Fruit fly (Drosophila melanogaster) whole organism, wandering third instar larva: ENCODE data around the gene Polr1B.

ENCODE experiments used
- Abd-B ChIP-seq: fragments of >200 bp; optimal IDR thresholded peaks from 2 replicates; lab custom pipeline; 2017; ENCODE audit warnings: missing biosample characterization, missing genetic modification characterization
- CG32264 ChIP-seq: fragments of 200-800 bp; sonication (Bioruptor generic); optimal IDR thresholded peaks from 2 replicates; lab custom pipeline; 2016; ENCODE audit warnings: missing biosample characterization, missing genetic modification characterization
- CG9705 ChIP-seq: fragments of 200-800 bp; sonication (Bioruptor generic); optimal IDR thresholded peaks from 2 replicates; lab custom pipeline; 2018; ENCODE audit warnings: missing biosample characterization, mild to moderate bottlenecking, missing genetic modification characterization
- CrebA ChIP-seq: fragments of 200-800 bp; sonication (Bioruptor generic); optimal IDR thresholded peaks from 2 replicates; lab custom pipeline; 2016; ENCODE audit warnings: missing biosample characterization, mild to moderate bottlenecking, missing genetic modification characterization, borderline replicate concordance
- Dfd ChIP-seq: fragments of >200 bp; optimal IDR thresholded peaks from 2 replicates; lab custom pipeline; 2017; ENCODE audit warnings: missing biosample characterization, missing genetic modification characterization
- Dif ChIP-seq: fragments of 200-275, 200-300 bp; sonication (Bioruptor generic); optimal IDR thresholded peaks from 2 replicates; lab custom pipeline; 2018; ENCODE audit warnings: missing biosample characterization, missing genetic modification characterization; ENCODE audit not compliant: partially characterized antibody
- GATAd ChIP-seq: sonication (Bioruptor generic); optimal IDR thresholded peaks from 2 replicates; lab custom pipeline; 2016; ENCODE audit warnings: missing biosample characterization, missing genetic modification characterization
- HLH106 ChIP-seq: fragments of 200-800 bp; optimal IDR thresholded peaks from 3 replicates; lab custom pipeline; 2019; ENCODE audit warnings: missing biosample characterization, mild to moderate bottlenecking, missing genetic modification characterization, moderate library complexity
- Hnf4 ChIP-seq: fragments of 200-800 bp; sonication (Bioruptor generic); optimal IDR thresholded peaks from 2 replicates; lab custom pipeline; 2016; ENCODE audit warnings: missing biosample characterization, mild to moderate bottlenecking, missing genetic modification characterization
- Hr78 ChIP-seq: fragments of >200 bp; optimal IDR thresholded peaks from 2 replicates; lab custom pipeline; 2017; ENCODE audit warnings: missing biosample characterization, missing genetic modification characterization
- Hr83 ChIP-seq: fragments of 200-300 bp; sonication (Bioruptor generic); optimal IDR thresholded peaks from 2 replicates; lab custom pipeline; 2016; ENCODE audit warnings: missing biosample characterization, mild to moderate bottlenecking, missing genetic modification characterization, moderate library complexity; ENCODE audit not compliant: poor library complexity, severe bottlenecking
- Jra ChIP-seq: sonication (Bioruptor generic); optimal IDR thresholded peaks from 2 replicates; lab custom pipeline; 2016; ENCODE audit warnings: missing biosample characterization, missing genetic modification characterization
- Mio ChIP-seq: sonication (Bioruptor generic); optimal IDR thresholded peaks from 2 replicates; lab custom pipeline; 2016; ENCODE audit warnings: missing biosample characterization, missing genetic modification characterization
- Myc ChIP-seq: fragments of >200 bp; optimal IDR thresholded peaks from 2 replicates; lab custom pipeline; 2017
- N ChIP-seq: fragments of >200 bp; optimal IDR thresholded peaks from 2 replicates; lab custom pipeline; 2018; ENCODE audit warnings: missing biosample characterization, missing external identifiers, missing genetic modification characterization
- OdsH ChIP-seq: fragments of 200-800 bp; sonication (Bioruptor generic); optimal IDR thresholded peaks from 2 replicates; lab custom pipeline; 2016; ENCODE audit warnings: missing biosample characterization, mild to moderate bottlenecking, missing genetic modification characterization
- Rel ChIP-seq, 2 experiments: fragments of 200-800 bp; sonication (Bioruptor generic) in 1 of 2; optimal IDR thresholded peaks; 2 replicates in 1 of 2; 3 replicates in 1 of 2; lab custom pipeline; 2016 to 2019; ENCODE audit warnings: mild to moderate bottlenecking in 2 of 2, missing biosample characterization in 2 of 2, missing genetic modification characterization in 2 of 2, moderate library complexity in 1 of 2
- Sp1 ChIP-seq: fragments of 200-800 bp; sonication (Bioruptor generic); optimal IDR thresholded peaks from 3 replicates; lab custom pipeline; 2019; ENCODE audit warnings: missing biosample characterization, mild to moderate bottlenecking, missing genetic modification characterization, moderate library complexity
- Vsx2 ChIP-seq: fragments of 200-300, 225-300 bp; sonication (Bioruptor generic); optimal IDR thresholded peaks from 2 replicates; lab custom pipeline; 2018; ENCODE audit warnings: missing biosample characterization, missing genetic modification characterization; ENCODE audit not compliant: partially characterized antibody
- br ChIP-seq: fragments of 200-800 bp; sonication (Bioruptor generic); optimal IDR thresholded peaks from 2 replicates; lab custom pipeline; 2016; ENCODE audit warnings: missing biosample characterization, missing genetic modification characterization
- brk ChIP-seq: fragments of 200-800 bp; sonication (Bioruptor generic); optimal IDR thresholded peaks from 2 replicates; lab custom pipeline; 2016; ENCODE audit warnings: missing biosample characterization, mild to moderate bottlenecking, missing genetic modification characterization
- dl ChIP-seq, 2 experiments: fragments of 175-275, 200-275 bp in 1 of 2; fragments of 200-275 bp in 1 of 2; sonication (Bioruptor generic); optimal IDR thresholded peaks; lab custom pipeline; 2018; ENCODE audit warnings: mild to moderate bottlenecking in 2 of 2, missing biosample characterization in 2 of 2, missing genetic modification characterization in 2 of 2, moderate library complexity in 2 of 2; ENCODE audit not compliant: partially characterized antibody in 2 of 2, insufficient read depth in 1 of 2
- dmrt93B ChIP-seq: fragments of 200-800 bp; sonication (Bioruptor generic); optimal IDR thresholded peaks from 2 replicates; lab custom pipeline; 2018; ENCODE audit warnings: missing biosample characterization, mild to moderate bottlenecking, missing genetic modification characterization
- dsf ChIP-seq: sonication (Bioruptor generic); optimal IDR thresholded peaks from 2 replicates; lab custom pipeline; 2016; ENCODE audit warnings: missing biosample characterization, missing genetic modification characterization, borderline replicate concordance
- ey ChIP-seq: fragments of 200-800 bp; sonication (Bioruptor generic); optimal IDR thresholded peaks from 2 replicates; lab custom pipeline; 2016; ENCODE audit warnings: missing biosample characterization, missing genetic modification characterization
- foxo ChIP-seq, 2 experiments: fragments of 200-800 bp; sonication (Bioruptor generic); optimal IDR thresholded peaks; 2 replicates in 1 of 2; 3 replicates in 1 of 2; lab custom pipeline; 2016 to 2017; ENCODE audit warnings: missing biosample characterization in 2 of 2, missing genetic modification characterization in 2 of 2
- fru ChIP-seq: fragments of 200-800 bp; sonication (Bioruptor generic); optimal IDR thresholded peaks from 3 replicates; lab custom pipeline; 2016; ENCODE audit warnings: missing biosample characterization, mild to moderate bottlenecking, missing genetic modification characterization
- h ChIP-seq: fragments of 200-800 bp; sonication (Bioruptor generic); optimal IDR thresholded peaks from 3 replicates; lab custom pipeline; 2016; ENCODE audit warnings: missing biosample characterization, mild to moderate bottlenecking, missing genetic modification characterization
- jim ChIP-seq: fragments of 175-275, 200-325 bp; sonication (Bioruptor generic); optimal IDR thresholded peaks from 2 replicates; lab custom pipeline; 2016; ENCODE audit warnings: missing biosample characterization, mild to moderate bottlenecking, missing genetic modification characterization
- lola ChIP-seq: fragments of >200 bp; optimal IDR thresholded peaks from 2 replicates; lab custom pipeline; 2017; ENCODE audit warnings: missing biosample characterization, missing genetic modification characterization
- pan ChIP-seq: fragments of >200 bp; optimal IDR thresholded peaks from 2 replicates; lab custom pipeline; 2017
- psq ChIP-seq: fragments of 200-800 bp; sonication (Bioruptor generic); optimal IDR thresholded peaks from 3 replicates; lab custom pipeline; 2017; ENCODE audit warnings: missing biosample characterization, mild to moderate bottlenecking, missing genetic modification characterization, moderate library complexity
- rgr ChIP-seq: fragments of 200-800 bp; sonication (Bioruptor generic); optimal IDR thresholded peaks from 3 replicates; lab custom pipeline; 2016; ENCODE audit warnings: missing biosample characterization, mild to moderate bottlenecking, missing genetic modification characterization
- sage ChIP-seq: fragments of 200-800 bp; sonication (Bioruptor generic); optimal IDR thresholded peaks from 2 replicates; lab custom pipeline; 2016; ENCODE audit warnings: missing biosample characterization, mild to moderate bottlenecking, missing genetic modification characterization
- sv ChIP-seq: fragments of 200-800 bp; sonication (Bioruptor generic); optimal IDR thresholded peaks from 3 replicates; lab custom pipeline; 2016; ENCODE audit warnings: missing biosample characterization, missing genetic modification characterization
- tai ChIP-seq: sonication (Bioruptor generic); optimal IDR thresholded peaks from 2 replicates; lab custom pipeline; 2016; ENCODE audit warnings: missing biosample characterization, missing genetic modification characterization
- usp ChIP-seq: fragments of >200 bp; optimal IDR thresholded peaks from 2 replicates; lab custom pipeline; 2017; ENCODE audit warnings: missing biosample characterization, missing genetic modification characterization
- woc ChIP-seq: sonication (Bioruptor generic); optimal IDR thresholded peaks from 2 replicates; lab custom pipeline; 2016; ENCODE audit warnings: missing biosample characterization, mild to moderate bottlenecking, missing genetic modification characterization

The Polr1B gene

dm6 chr2L:371747-372146 lies 32.3 kb upstream of the Polr1B start:
- no peak for TF ChIP-seq rgr (GFP tag; lab: Kevin White, UChicago)
- no peak for TF ChIP-seq Vsx2 (GFP tag; lab: Kevin White, UChicago)
- TF ChIP-seq br = no peak
- no peak for TF ChIP-seq tai
- TF ChIP-seq CrebA (GFP tag; lab: Kevin White, UChicago) = no peak

dm6 chr2L:377780-378222 lies 26.3 kb upstream of the Polr1B start, which contains the start of gene al:
Gene al (plus strand): TSS chr2L:378112.
- peak; percentile 76 for TF ChIP-seq Dif (GFP tag; lab: Kevin White, UChicago)
- TF ChIP-seq lola (GFP tag; lab: Kevin White, UChicago) = no peak
- TF ChIP-seq psq (GFP tag; lab: Kevin White, UChicago) = peak; percentile 12
- peak; percentile 8 for TF ChIP-seq h (GFP tag; lab: Kevin White, UChicago)
- no peak for TF ChIP-seq GATAd (GFP tag; lab: Kevin White, UChicago)
- TF ChIP-seq Vsx2 (GFP tag; lab: Kevin White, UChicago) = peak; percentile 68
- peak; percentile 47 to 60 for TF ChIP-seq dl (GFP tag; optimal IDR thresholded peaks at IDR 0.05; lab: Kevin White, UChicago; ENCODE audit: insufficient read depth in 1 of 2, partially characterized antibody in 2 of 2)
- TF ChIP-seq, all 38 proteins: peak for 5

- TF ChIP-seq Dfd (GFP tag; lab: Kevin White, UChicago) = no peak
- no peak for TF ChIP-seq Hr83 (GFP tag; lab: Kevin White, UChicago)
- no peak for TF ChIP-seq Vsx2 (GFP tag; lab: Kevin White, UChicago)
- TF ChIP-seq Sp1 = no peak
- TF ChIP-seq foxo (GFP tag; optimal IDR thresholded peaks at IDR 0.05; lab: Kevin White, UChicago) = no peak
- no peak for TF ChIP-seq psq (GFP tag; lab: Kevin White, UChicago)
- TF ChIP-seq HLH106 = no peak
- no peak for TF ChIP-seq CG9705 (GFP tag; lab: Kevin White, UChicago)
- no peak for TF ChIP-seq br
- no peak for TF ChIP-seq tai
- no peak for TF ChIP-seq h (GFP tag; lab: Kevin White, UChicago)
- no peak for TF ChIP-seq dmrt93B
- no peak for TF ChIP-seq CG32264 (GFP tag; lab: Kevin White, UChicago)
- no peak for TF ChIP-seq sage (GFP tag; lab: Kevin White, UChicago)
Measured at dm6 chr2L:378815-379440, 25.2 kb upstream of the Polr1B start.

- TF ChIP-seq sv (GFP tag; lab: Kevin White, UChicago) (no peak), Mio (GFP tag; lab: Kevin White, UChicago) (no peak), CrebA (GFP tag; lab: Kevin White, UChicago) (no peak), br (peak; percentile 70), dl (GFP tag; optimal IDR thresholded peaks at IDR 0.05; lab: Kevin White, UChicago; ENCODE audit: insufficient read depth in 1 of 2, partially characterized antibody in 2 of 2) (no peak), dsf (GFP tag; lab: Kevin White, UChicago) (no peak), sage (GFP tag; lab: Kevin White, UChicago) (peak; percentile 12), tai (no peak), dmrt93B (peak; percentile 5), OdsH (GFP tag; lab: Kevin White, UChicago) (peak; percentile 57), jim (GFP tag; lab: Kevin White, UChicago) (no peak), CG32264 (GFP tag; lab: Kevin White, UChicago) (no peak), N (GFP tag; lab: Kevin White, UChicago) (no peak), Jra (GFP tag; lab: Kevin White, UChicago) (peak; percentile 19), Dfd (GFP tag; lab: Kevin White, UChicago) (no peak), pan (lab: Kevin White, UChicago) (no peak), woc (GFP tag; lab: Kevin White, UChicago) (peak; percentile 36), Myc (lab: Kevin White, UChicago) (no peak), GATAd (GFP tag; lab: Kevin White, UChicago) (no peak), Dif (GFP tag; lab: Kevin White, UChicago) (no peak), ey (GFP tag; lab: Kevin White, UChicago) (peak; percentile 63), Hr78 (GFP tag; lab: Kevin White, UChicago) (no peak), rgr (GFP tag; lab: Kevin White, UChicago) (peak; percentile 67), foxo (GFP tag; optimal IDR thresholded peaks at IDR 0.05; lab: Kevin White, UChicago) (peak in 1 of 2 experiments; percentile 70), Hr83 (GFP tag; lab: Kevin White, UChicago) (no peak), Rel (GFP tag; optimal IDR thresholded peaks at IDR 0.05; lab: Kevin White, UChicago) (no peak), Rel (tag; optimal IDR thresholded peaks at IDR 0.05; lab: Kevin White, UChicago) (peak; percentile 1), usp (GFP tag; lab: Kevin White, UChicago) (no peak), psq (GFP tag; lab: Kevin White, UChicago) (peak; percentile 43), Abd-B (GFP tag; lab: Kevin White, UChicago) (no peak), fru (GFP tag; lab: Kevin White, UChicago) (peak; percentile 69), h (GFP tag; lab: Kevin White, UChicago) (peak; percentile 72), Hnf4 (GFP tag; lab: Kevin White, UChicago) (peak; percentile 67), HLH106 (peak; percentile 62), Sp1 (peak; percentile 55), brk (peak; percentile 64), CG9705 (GFP tag; lab: Kevin White, UChicago) (no peak), lola (GFP tag; lab: Kevin White, UChicago) (no peak), Vsx2 (GFP tag; lab: Kevin White, UChicago) (no peak)
Measured at dm6 chr2L:382807-383206, 21.3 kb upstream of the Polr1B start.
